Worm (Caenorhabditis elegans) whole organism, young adult: ENCODE data around the gene C16C8.5.

Experiments
- B0035.1 ChIP-seq: sonication (generic microtip); optimal IDR thresholded peaks from 2 replicates; lab custom pipeline; 2016; ENCODE audit warnings: missing genetic modification characterization, mild to moderate bottlenecking, missing compliant biosample characterization, missing genotype, missing genetic modification reagents
- C06A6.2 ChIP-seq: fragments of 200-800 bp; sonication (Bioruptor generic); conservative IDR thresholded peaks from 2 replicates; pipeline ENCODE4 v1.3.6; 2022; ENCODE audit warnings: missing genetic modification characterization, missing compliant biosample characterization
- D2030.7 ChIP-seq: fragments of 200-800 bp; sonication (Bioruptor generic); IDR thresholded peaks from 2 replicates; pipeline ENCODE4 v1.3.6; 2022; ENCODE audit warnings: missing genetic modification reagents, missing genetic modification characterization, missing compliant biosample characterization
- F10E7.11 ChIP-seq: sonication (generic microtip); optimal IDR thresholded peaks from 2 replicates; lab custom pipeline; 2017; ENCODE audit warnings: mild to moderate bottlenecking, missing genetic modification characterization, moderate library complexity, missing compliant biosample characterization
- F22D6.2 ChIP-seq: sonication (generic microtip); optimal IDR thresholded peaks from 2 replicates; lab custom pipeline; 2016; ENCODE audit warnings: mild to moderate bottlenecking, missing genetic modification characterization, missing compliant biosample characterization
- F33H1.4 ChIP-seq: fragments of 200-800 bp; sonication (Bioruptor generic); IDR thresholded peaks from 2 replicates; pipeline ENCODE4 v1.3.6; 2022; ENCODE audit warnings: missing genetic modification reagents, missing genetic modification characterization, missing compliant biosample characterization
- F52B5.7 ChIP-seq: sonication (generic microtip); optimal IDR thresholded peaks from 2 replicates; lab custom pipeline; 2016; ENCODE audit warnings: mild to moderate bottlenecking, missing genetic modification characterization, missing compliant biosample characterization
- T07F8.4 ChIP-seq: sonication (generic microtip); optimal IDR thresholded peaks from 2 replicates; lab custom pipeline; 2016; ENCODE audit warnings: mild to moderate bottlenecking, missing genetic modification characterization, moderate library complexity, missing compliant biosample characterization
- aptf-2 ChIP-seq: fragments of 200-800 bp; sonication (Bioruptor generic); conservative IDR thresholded peaks from 2 replicates; pipeline ENCODE4 v1.3.6; 2022; ENCODE audit warnings: missing genetic modification reagents, missing genetic modification characterization, missing compliant biosample characterization
- aptf-3 ChIP-seq: fragments of 200-800 bp; sonication (Bioruptor generic); IDR thresholded peaks from 2 replicates; pipeline ENCODE4 v1.3.6; 2022; ENCODE audit warnings: missing genetic modification characterization, missing compliant biosample characterization
- athp-1 ChIP-seq: sonication (generic microtip); optimal IDR thresholded peaks from 2 replicates; lab custom pipeline; 2017; ENCODE audit warnings: mild to moderate bottlenecking, missing genetic modification characterization, missing compliant biosample characterization
- bed-2 ChIP-seq: fragments of 200-800 bp; sonication (Bioruptor generic); IDR thresholded peaks from 2 replicates; pipeline ENCODE4 v1.3.6; 2022; ENCODE audit warnings: missing genetic modification reagents, missing genetic modification characterization, missing compliant biosample characterization
- ceh-91 ChIP-seq: fragments of 200-800 bp; sonication (Bioruptor generic); IDR thresholded peaks from 2 replicates; pipeline ENCODE4 v1.3.6; 2022; ENCODE audit warnings: missing genetic modification reagents, missing genetic modification characterization, missing compliant biosample characterization
- fkh-3 ChIP-seq: sonication (generic microtip); optimal IDR thresholded peaks from 2 replicates; lab custom pipeline; 2016; ENCODE audit warnings: mild to moderate bottlenecking, missing genetic modification characterization, missing compliant biosample characterization
- hlh-26 ChIP-seq: fragments of 200-800 bp; sonication (Bioruptor generic); conservative IDR thresholded peaks from 2 replicates; pipeline ENCODE4 v1.3.6; 2022; ENCODE audit warnings: missing genetic modification reagents, missing genetic modification characterization, missing compliant biosample characterization
- hmg-1.2 ChIP-seq: fragments of 200-800 bp; sonication (Bioruptor generic); IDR thresholded peaks from 2 replicates; pipeline ENCODE4 v1.3.6; 2022; ENCODE audit warnings: missing genetic modification reagents, missing genetic modification characterization, missing compliant biosample characterization
- hmg-20 ChIP-seq: fragments of 200-800 bp; sonication (Bioruptor generic); IDR thresholded peaks from 2 replicates; pipeline ENCODE4 v1.3.6; 2022; ENCODE audit warnings: missing genetic modification reagents, missing genetic modification characterization, missing compliant biosample characterization
- lag-1 ChIP-seq: fragments of 200-800 bp; sonication (Bioruptor generic); IDR thresholded peaks from 2 replicates; pipeline ENCODE4 v1.3.6; 2022; ENCODE audit warnings: missing genetic modification reagents, missing genetic modification characterization, missing compliant biosample characterization
- let-526 ChIP-seq: fragments of 200-800 bp; sonication (Bioruptor generic); IDR thresholded peaks from 2 replicates; pipeline ENCODE4 v1.3.6; 2022; ENCODE audit warnings: missing genetic modification reagents, missing genetic modification characterization, missing compliant biosample characterization
- lin-54 ChIP-seq: fragments of 200-800 bp; sonication (Bioruptor generic); optimal IDR thresholded peaks from 2 replicates; lab custom pipeline; 2018; ENCODE audit warnings: mild to moderate bottlenecking, missing genetic modification characterization, missing compliant biosample characterization
- mcd-1 ChIP-seq: fragments of 200-800 bp; sonication (Bioruptor generic); IDR thresholded peaks from 2 replicates; pipeline ENCODE4 v1.3.6; 2022; ENCODE audit warnings: missing genetic modification reagents, missing genetic modification characterization, missing compliant biosample characterization
- nhr-120 ChIP-seq: fragments of 200-800 bp; sonication (Bioruptor generic); IDR thresholded peaks from 2 replicates; pipeline ENCODE4 v1.3.6; 2022; ENCODE audit warnings: missing genetic modification characterization, missing compliant biosample characterization
- rcor-1 ChIP-seq: fragments of 200-800 bp; sonication (Bioruptor generic); IDR thresholded peaks from 2 replicates; pipeline ENCODE4 v1.3.6; 2022; ENCODE audit warnings: missing genetic modification reagents, missing genetic modification characterization, missing compliant biosample characterization
- repo-1 ChIP-seq: sonication (generic microtip); optimal IDR thresholded peaks from 2 replicates; lab custom pipeline; 2017; ENCODE audit warnings: mild to moderate bottlenecking, missing genetic modification characterization, missing compliant biosample characterization
- sdz-38 ChIP-seq: sonication (generic microtip); optimal IDR thresholded peaks from 2 replicates; lab custom pipeline; 2016; ENCODE audit warnings: missing genotype, missing genetic modification characterization, missing compliant biosample characterization
- sea-2 ChIP-seq: fragments of 200-800 bp; sonication (Bioruptor generic); IDR thresholded peaks from 2 replicates; pipeline ENCODE4 v1.3.6; 2022; ENCODE audit warnings: missing genetic modification characterization, missing compliant biosample characterization
- snpc-3.4 ChIP-seq: sonication (generic microtip); optimal IDR thresholded peaks from 2 replicates; lab custom pipeline; 2017; ENCODE audit warnings: missing genetic modification characterization, mild to moderate bottlenecking, missing compliant biosample characterization, antibody characterized with exemption, moderate library complexity, missing genotype, missing genetic modification reagents
- sptf-2 ChIP-seq: fragments of 200-800 bp; sonication (Bioruptor generic); optimal IDR thresholded peaks from 2 replicates; lab custom pipeline; 2018; ENCODE audit warnings: mild to moderate bottlenecking, missing genetic modification characterization, missing compliant biosample characterization
- tbx-9 ChIP-seq: sonication (generic microtip); optimal IDR thresholded peaks from 2 replicates; lab custom pipeline; 2016; ENCODE audit warnings: borderline replicate concordance, missing genetic modification characterization, inconsistent platforms, missing compliant biosample characterization
- unc-130 ChIP-seq: sonication (generic microtip); optimal IDR thresholded peaks from 2 replicates; lab custom pipeline; 2016; ENCODE audit warnings: missing genetic modification reagents, missing genetic modification characterization, missing compliant biosample characterization
- ztf-18 ChIP-seq: sonication (generic microtip); optimal IDR thresholded peaks from 2 replicates; lab custom pipeline; 2016; ENCODE audit warnings: missing genotype, mild to moderate bottlenecking, missing genetic modification characterization, missing compliant biosample characterization
- ztf-25 ChIP-seq: fragments of 200-800 bp; sonication (Bioruptor generic); IDR thresholded peaks from 2 replicates; pipeline ENCODE4 v1.3.6; 2022; ENCODE audit warnings: missing genetic modification reagents, missing genetic modification characterization, missing compliant biosample characterization
- ztf-26 ChIP-seq: sonication (generic microtip); optimal IDR thresholded peaks from 2 replicates; lab custom pipeline; 2017; ENCODE audit warnings: missing genetic modification characterization, missing compliant biosample characterization
- ztf-6 ChIP-seq: fragments of 200-800 bp; sonication (Bioruptor generic); IDR thresholded peaks from 2 replicates; pipeline ENCODE4 v1.3.6; 2022; ENCODE audit warnings: missing genetic modification reagents, missing genetic modification characterization, missing compliant biosample characterization

The C16C8.5 gene

DNA sequence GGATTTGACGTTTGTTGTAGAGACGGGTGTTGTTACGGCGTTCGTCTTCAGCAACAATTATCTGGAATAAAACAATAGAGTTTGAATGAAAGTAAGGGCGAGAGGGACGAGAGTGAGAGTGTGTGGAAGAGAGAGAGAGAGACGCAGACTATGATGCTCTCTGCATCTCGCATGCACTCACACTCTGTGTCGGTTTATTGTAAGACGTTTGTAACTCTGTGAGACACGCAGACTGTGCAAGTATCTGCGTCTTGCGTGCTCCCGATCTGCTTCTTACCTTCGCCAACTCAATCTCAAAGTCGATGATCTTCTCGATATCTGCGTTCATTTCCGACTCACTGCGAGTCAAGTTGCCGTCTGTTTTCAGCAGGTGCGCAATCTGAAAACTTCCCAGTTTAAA is 22.2 kb downstream of the C16C8.5 start:
- no peak for TF ChIP-seq lin-54 (GFP tag; lab: Kevin White, UChicago)
- peak; percentile 34; the same call in 1 of the 2 replicates for TF ChIP-seq hmg-1.2 (GFP tag; lab: Robert Waterston, UW)

DNA sequence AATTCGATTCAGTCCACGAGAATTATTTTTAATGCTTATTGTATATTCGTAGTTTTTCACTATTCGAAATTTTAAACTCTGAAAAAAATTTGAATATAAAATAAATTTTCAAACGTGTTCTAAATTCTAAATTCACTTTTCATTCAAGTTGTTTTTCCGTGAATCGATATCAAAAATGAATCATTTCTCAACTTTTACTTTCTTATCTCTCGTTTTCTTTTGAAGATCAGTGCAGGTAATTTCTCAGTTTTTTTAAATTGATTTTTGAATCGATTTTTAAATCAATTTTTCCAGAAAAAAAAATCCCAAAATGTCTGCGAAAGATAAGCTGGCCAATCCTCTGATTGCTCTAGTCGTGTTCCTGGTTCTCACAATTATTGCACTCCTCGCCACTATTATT is 28.7 kb downstream of the C16C8.5 start, which contains the start of gene nep-6:
Gene nep-6 (plus strand): TSS at position 301 of the 400 bp plus-strand sequence.
- no peak for TF ChIP-seq sdz-38 (tag; lab: Kevin White, UChicago)
- no peak for TF ChIP-seq B0035.1
- no peak for TF ChIP-seq hlh-26 (GFP tag; lab: Robert Waterston, UW)
- TF ChIP-seq aptf-3 (GFP tag; lab: Robert Waterston, UW) = no peak
- no peak for TF ChIP-seq sptf-2 (GFP tag; lab: Kevin White, UChicago)
- no peak for TF ChIP-seq athp-1 (tag; lab: Kevin White, UChicago)
- no peak for TF ChIP-seq F22D6.2 (tag; lab: Kevin White, UChicago)
- TF ChIP-seq ztf-18 (tag; lab: Kevin White, UChicago) = no peak
- TF ChIP-seq F33H1.4 = no peak
- no peak for TF ChIP-seq C06A6.2 (GFP tag; lab: Robert Waterston, UW)
- TF ChIP-seq bed-2 = no peak
- no peak for TF ChIP-seq T07F8.4 (tag; lab: Kevin White, UChicago)
- no peak for TF ChIP-seq rcor-1 (GFP tag; lab: Robert Waterston, UW)
- TF ChIP-seq let-526 = no peak
- no peak for TF ChIP-seq D2030.7 (GFP tag; lab: Robert Waterston, UW)
- TF ChIP-seq hmg-20 (GFP tag; lab: Robert Waterston, UW) = no peak
- TF ChIP-seq F52B5.7 (tag; lab: Kevin White, UChicago) = no peak
- TF ChIP-seq snpc-3.4 (tag; lab: Kevin White, UChicago) = no peak
- no peak for TF ChIP-seq nhr-120

DNA sequence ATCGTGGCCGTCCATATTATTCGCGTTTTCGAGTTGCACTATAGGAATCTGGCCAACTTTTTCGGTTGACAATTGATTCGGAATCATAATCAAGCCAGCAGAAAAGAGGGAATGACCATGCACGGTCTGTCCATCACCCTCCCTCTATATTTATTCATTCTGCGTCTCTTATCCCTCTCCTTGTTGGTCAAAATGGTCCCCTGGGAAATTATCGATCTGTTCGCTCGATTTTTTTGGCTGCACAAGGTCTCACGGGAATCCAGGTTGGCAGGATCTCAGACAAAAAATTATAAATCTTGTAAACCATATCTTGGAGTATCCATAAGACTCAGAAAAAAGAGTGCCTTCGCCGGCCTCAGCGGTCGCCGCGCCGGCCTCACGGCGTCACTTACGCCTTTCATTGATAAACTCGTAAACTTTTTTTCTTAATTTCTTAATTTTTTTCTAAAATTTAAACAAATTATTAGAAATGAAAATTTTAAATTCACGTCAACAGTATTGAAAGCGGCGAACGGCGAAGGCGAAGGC is 30.7 kb downstream of the C16C8.5 start, which contains the start of the genes F18A12.7 and F18A12.2:
Gene F18A12.7 (minus strand): TSS at position 101 of the 528 bp plus-strand sequence.
Gene F18A12.2 (plus strand): TSS at position 478 of the 528 bp plus-strand sequence.
- TF ChIP-seq lin-54 (GFP tag; lab: Kevin White, UChicago) (no peak), aptf-2 (peak; percentile 67; the same call in 1 of the 2 replicates)

DNA sequence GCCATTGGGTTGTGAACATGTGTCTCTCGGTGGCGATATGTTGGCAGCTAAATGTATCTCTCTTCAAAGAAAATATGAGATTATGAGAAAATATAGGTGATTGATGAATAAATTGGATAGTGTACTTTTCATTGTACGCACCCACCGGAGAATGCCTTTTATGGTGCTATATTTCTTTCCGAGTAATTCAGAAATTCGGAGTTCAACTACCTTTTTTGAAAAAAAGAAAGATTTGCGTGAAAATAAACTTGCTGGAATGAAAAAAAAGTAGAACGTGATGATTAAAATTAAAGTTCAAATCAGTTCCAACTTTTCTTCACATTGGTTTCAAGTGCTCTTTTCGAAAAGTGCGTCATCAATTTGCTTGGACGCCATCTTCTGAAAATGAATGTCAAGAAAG is 41.6 kb downstream of the C16C8.5 start, which contains the start of gene nep-8:
Gene nep-8 (plus strand): TSS at position 301 of the 400 bp plus-strand sequence.
- TF ChIP-seq ceh-91 = no peak
- TF ChIP-seq unc-130 (GFP tag; lab: Kevin White, UChicago) = no peak
- no peak for TF ChIP-seq mcd-1 (GFP tag; lab: Robert Waterston, UW)
- TF ChIP-seq ztf-25 (GFP tag; lab: Robert Waterston, UW) = no peak
- TF ChIP-seq ztf-6 (GFP tag; lab: Robert Waterston, UW) = no peak
- no peak for TF ChIP-seq lag-1 (GFP tag; lab: Robert Waterston, UW)
- TF ChIP-seq ztf-26 (tag; lab: Kevin White, UChicago) = no peak
- no peak for TF ChIP-seq sea-2 (GFP tag; lab: Robert Waterston, UW)
- no peak for TF ChIP-seq tbx-9
- TF ChIP-seq repo-1 (tag; lab: Kevin White, UChicago) = no peak
- no peak for TF ChIP-seq fkh-3 (tag; lab: Kevin White, UChicago)
- TF ChIP-seq F10E7.11 = no peak
